Worm (Caenorhabditis elegans): ENCODE results near the gene T04C12.9.

T04C12.9 gene

ce11 chrV:11087119-11087518, 24.1 kb upstream of the T04C12.9 start:
- TF ChIP-seq elt-3 (tag; optimal IDR thresholded peaks at IDR 0.05) (peak in 2 of 6 experiments; percentile 67 to 75), nhr-20 (tag; optimal IDR thresholded peaks at IDR 0.05) (peak; percentile 40), lin-35 (GFP tag; optimal IDR thresholded peaks at IDR 0.05) (no peak), aly-2 (tag; optimal IDR thresholded peaks at IDR 0.05) (no peak), efl-1 (optimal IDR thresholded peaks at IDR 0.05) (no peak), efl-1 (GFP tag; optimal IDR thresholded peaks at IDR 0.05 in 1 of 2) (peak in 1 of 2 experiments; percentile 39), lin-14 (GFP tag; optimal IDR thresholded peaks at IDR 0.05) (peak; percentile 32), Y116A8C.19 (tag; optimal IDR thresholded peaks at IDR 0.05; ENCODE audit: borderline replicate concordance) (no peak), nhr-237 (tag; optimal IDR thresholded peaks at IDR 0.05) (no peak), blmp-1 (tag; optimal IDR thresholded peaks at IDR 0.05) (peak; percentile 3), F16B12.6 (tag; optimal IDR thresholded peaks at IDR 0.05) (no peak), ztf-4 (tag; optimal IDR thresholded peaks at IDR 0.05) (no peak), snu-23 (GFP tag; optimal IDR thresholded peaks at IDR 0.05) (no peak), hpl-2 (GFP tag; optimal IDR thresholded peaks at IDR 0.05) (no peak), nhr-90 (tag; optimal IDR thresholded peaks at IDR 0.05; ENCODE audit: poor library complexity) (peak; percentile 17), fkh-8 (tag; optimal IDR thresholded peaks at IDR 0.05) (no peak), C04F5.9 (tag; optimal IDR thresholded peaks at IDR 0.05) (no peak), nhr-77 (tag; optimal IDR thresholded peaks at IDR 0.05) (no peak), C34B4.2 (tag; optimal IDR thresholded peaks at IDR 0.05) (no peak), pqm-1 (tag; optimal IDR thresholded peaks at IDR 0.05) (no peak), elt-2 (tag; optimal IDR thresholded peaks at IDR 0.05) (peak; percentile 99), nhr-71 (tag; optimal IDR thresholded peaks at IDR 0.05) (peak; percentile 8)

- peak in 1 of 3 experiments; percentile 27 for TF ChIP-seq dpl-1 (GFP tag; optimal IDR thresholded peaks at IDR 0.05)
- peak; percentile 66 for TF ChIP-seq nhr-77 (tag; optimal IDR thresholded peaks at IDR 0.05)
- TF ChIP-seq nhr-20 (tag; optimal IDR thresholded peaks at IDR 0.05), result peak; percentile 47
- TF ChIP-seq alr-1 (tag; optimal IDR thresholded peaks at IDR 0.05; ENCODE audit: borderline replicate concordance), result no peak
- TF ChIP-seq nhr-71 (tag; optimal IDR thresholded peaks at IDR 0.05), result peak; percentile 80
- peak; percentile 32 for TF ChIP-seq aly-2 (tag; optimal IDR thresholded peaks at IDR 0.05)
- peak; percentile 64 for TF ChIP-seq snu-23 (GFP tag; optimal IDR thresholded peaks at IDR 0.05)
- TF ChIP-seq nhr-11 (tag; optimal IDR thresholded peaks at IDR 0.05), result no peak
- TF ChIP-seq jun-1 (tag; optimal IDR thresholded peaks at IDR 0.05), result no peak
- no peak for TF ChIP-seq elt-2 (tag; optimal IDR thresholded peaks at IDR 0.05)
- no peak for TF ChIP-seq ztf-4 (tag; optimal IDR thresholded peaks at IDR 0.05)
- peak; percentile 79 for TF ChIP-seq dsc-1 (tag; optimal IDR thresholded peaks at IDR 0.05)
- TF ChIP-seq zag-1 (tag; optimal IDR thresholded peaks at IDR 0.05), result no peak
- TF ChIP-seq tbx-2 (tag; optimal IDR thresholded peaks at IDR 0.05), result peak; percentile 67
- TF ChIP-seq nhr-90 (tag; optimal IDR thresholded peaks at IDR 0.05; ENCODE audit: poor library complexity), result no peak
- peak; percentile 28 for TF ChIP-seq sup-37 (GFP tag; optimal IDR thresholded peaks at IDR 0.05)
- TF ChIP-seq irx-1 (tag; optimal IDR thresholded peaks at IDR 0.05), result peak; percentile 35
- TF ChIP-seq mef-2 (tag; optimal IDR thresholded peaks at IDR 0.05), result no peak
- TF ChIP-seq C16A3.4 (tag; optimal IDR thresholded peaks at IDR 0.05), result peak; percentile 11
- TF ChIP-seq isw-1 (GFP tag; IDR thresholded peaks at IDR 0.05), result no peak
- TF ChIP-seq rnt-1 (tag; optimal IDR thresholded peaks at IDR 0.05), result peak; percentile 84
- no peak for TF ChIP-seq ceh-88 (GFP tag; IDR thresholded peaks at IDR 0.05)
- peak; percentile 23 for TF ChIP-seq nhr-47 (tag; optimal IDR thresholded peaks at IDR 0.05)
- TF ChIP-seq mdl-1 (tag; optimal IDR thresholded peaks at IDR 0.05), result peak in 1 of 2 experiments; percentile 70
- no peak for TF ChIP-seq tlp-1 (tag; optimal IDR thresholded peaks at IDR 0.05)
- peak; percentile 6 to 33 for TF ChIP-seq efl-1 (optimal IDR thresholded peaks at IDR 0.05)
- TF ChIP-seq efl-1 (GFP tag; optimal IDR thresholded peaks at IDR 0.05 in 1 of 2), result peak in 1 of 2 experiments; percentile 44
- no peak for TF ChIP-seq ceh-8 (GFP tag; optimal IDR thresholded peaks at IDR 0.05)
- peak; percentile 49 for TF ChIP-seq swsn-7 (tag; optimal IDR thresholded peaks at IDR 0.05)
- no peak for TF ChIP-seq hlh-17 (GFP tag; optimal IDR thresholded peaks at IDR 0.05; ENCODE audit: borderline replicate concordance)
- peak in 1 of 2 experiments; percentile 10 for TF ChIP-seq lin-35 (GFP tag; optimal IDR thresholded peaks at IDR 0.05)
- TF ChIP-seq nhr-19 (GFP tag; conservative IDR thresholded peaks at IDR 0.05), result peak; percentile 67
- peak; percentile 23 to 60 for TF ChIP-seq lsy-2 (tag; optimal IDR thresholded peaks at IDR 0.05)
- no peak for TF ChIP-seq nhr-237 (tag; optimal IDR thresholded peaks at IDR 0.05)
- TF ChIP-seq fkh-10 (GFP tag; optimal IDR thresholded peaks at IDR 0.05), result no peak
- TF ChIP-seq mep-1 (tag; optimal IDR thresholded peaks at IDR 0.05), result peak; percentile 49
- no peak for TF ChIP-seq unc-30 (tag; optimal IDR thresholded peaks at IDR 0.05)
- no peak for TF ChIP-seq unc-98 (GFP tag; IDR thresholded peaks at IDR 0.05)
- TF ChIP-seq lin-15B (tag; optimal IDR thresholded peaks at IDR 0.05), result no peak
- no peak for TF ChIP-seq mab-9 (GFP tag; IDR thresholded peaks at IDR 0.05)
Measured at ce11 chrV:11083691-11084090, 20.7 kb upstream of the T04C12.9 start.

Data from whole organism, L1 larva.